Worm (Caenorhabditis elegans) whole organism, young adult: ENCODE measurements around the gene pro-2.

ENCODE experiments used
- B0336.3 ChIP-seq: fragments of 200-800 bp; sonication (Bioruptor generic); IDR thresholded peaks from 2 replicates; pipeline ENCODE4 v1.3.6; 2022; ENCODE audit warnings: missing genetic modification characterization, missing compliant biosample characterization
- D2030.7 ChIP-seq: fragments of 200-800 bp; sonication (Bioruptor generic); IDR thresholded peaks from 2 replicates; pipeline ENCODE4 v1.3.6; 2022; ENCODE audit warnings: missing genetic modification reagents, missing genetic modification characterization, missing compliant biosample characterization
- F10E7.11 ChIP-seq: sonication (generic microtip); optimal IDR thresholded peaks from 2 replicates; lab custom pipeline; 2017; ENCODE audit warnings: mild to moderate bottlenecking, missing genetic modification characterization, moderate library complexity, missing compliant biosample characterization
- F22D6.2 ChIP-seq: sonication (generic microtip); optimal IDR thresholded peaks from 2 replicates; lab custom pipeline; 2016; ENCODE audit warnings: mild to moderate bottlenecking, missing genetic modification characterization, missing compliant biosample characterization
- F23B12.7 ChIP-seq: sonication (generic microtip); optimal IDR thresholded peaks from 2 replicates; lab custom pipeline; 2017; ENCODE audit warnings: missing genetic modification characterization, mild to moderate bottlenecking, missing compliant biosample characterization, antibody characterized with exemption, moderate library complexity; ENCODE audit not compliant: insufficient read depth
- F52B5.7 ChIP-seq: sonication (generic microtip); optimal IDR thresholded peaks from 2 replicates; lab custom pipeline; 2016; ENCODE audit warnings: mild to moderate bottlenecking, missing genetic modification characterization, missing compliant biosample characterization
- K11D2.4 ChIP-seq: fragments of 200-800 bp; sonication (Bioruptor generic); IDR thresholded peaks from 2 replicates; pipeline ENCODE4 v1.3.6; 2022; ENCODE audit warnings: missing genetic modification reagents, missing genetic modification characterization, missing compliant biosample characterization
- K12H6.12 ChIP-seq: fragments of 200-800 bp; sonication (Bioruptor generic); optimal IDR thresholded peaks from 2 replicates; lab custom pipeline; 2018; ENCODE audit warnings: mild to moderate bottlenecking, missing genetic modification characterization, missing compliant biosample characterization
- Y53G8AR.9 ChIP-seq: fragments of 200-800 bp; sonication (Bioruptor generic); conservative IDR thresholded peaks from 2 replicates; pipeline ENCODE4 v1.3.6; 2022; ENCODE audit warnings: missing genetic modification reagents, missing genetic modification characterization, missing compliant biosample characterization
- Y79H2A.3 ChIP-seq: fragments of 200-800 bp; sonication (Bioruptor generic); conservative IDR thresholded peaks from 2 replicates; pipeline ENCODE4 v1.3.6; 2022; ENCODE audit warnings: missing genetic modification reagents, missing genetic modification characterization, missing compliant biosample characterization
- ama-1 ChIP-seq, 3 experiments: fragments of 150-350 bp in 1 of 3; sonication (generic microtip) in 2 of 3; optimal IDR thresholded peaks; 2 replicates each; lab custom pipeline; 2014 to 2018; ENCODE audit warnings: missing biosample characterization in 2 of 3, missing genetic modification characterization in 2 of 3, missing genetic modification reagents in 2 of 3
- atf-7 ChIP-seq: sonication (generic microtip); optimal IDR thresholded peaks from 2 replicates; lab custom pipeline; 2017; ENCODE audit warnings: mild to moderate bottlenecking, missing genetic modification characterization, missing compliant biosample characterization
- athp-1 ChIP-seq: sonication (generic microtip); optimal IDR thresholded peaks from 2 replicates; lab custom pipeline; 2017; ENCODE audit warnings: mild to moderate bottlenecking, missing genetic modification characterization, missing compliant biosample characterization
- attf-5 ChIP-seq: fragments of 200-800 bp; sonication (Bioruptor generic); optimal IDR thresholded peaks from 2 replicates; lab custom pipeline; 2018; ENCODE audit warnings: mild to moderate bottlenecking, missing genetic modification characterization, missing compliant biosample characterization
- bed-1 ChIP-seq: fragments of 200-800 bp; sonication (Bioruptor generic); IDR thresholded peaks from 2 replicates; pipeline ENCODE4 v1.3.6; 2022; ENCODE audit warnings: missing genetic modification reagents, missing genetic modification characterization, missing compliant biosample characterization
- ceh-100 ChIP-seq: fragments of 200-800 bp; sonication (Bioruptor generic); IDR thresholded peaks from 2 replicates; pipeline ENCODE4 v1.3.6; 2022; ENCODE audit warnings: missing genetic modification reagents, missing genetic modification characterization, missing compliant biosample characterization
- ceh-27 ChIP-seq: fragments of 200-800 bp; sonication (Bioruptor generic); optimal IDR thresholded peaks from 2 replicates; lab custom pipeline; 2018; ENCODE audit warnings: mild to moderate bottlenecking, missing genetic modification characterization, moderate library complexity, missing compliant biosample characterization
- ceh-79 ChIP-seq: sonication (generic microtip); optimal IDR thresholded peaks from 2 replicates; lab custom pipeline; 2017; ENCODE audit warnings: mild to moderate bottlenecking, missing genetic modification characterization, missing compliant biosample characterization
- gei-17 ChIP-seq: fragments of 200-800 bp; sonication (Bioruptor generic); optimal IDR thresholded peaks from 2 replicates; lab custom pipeline; 2018; ENCODE audit warnings: mild to moderate bottlenecking, missing genetic modification characterization, missing compliant biosample characterization
- hlh-12 ChIP-seq: sonication (generic microtip); optimal IDR thresholded peaks from 2 replicates; lab custom pipeline; 2016; ENCODE audit warnings: missing genetic modification characterization, missing compliant biosample characterization
- lag-1 ChIP-seq: fragments of 200-800 bp; sonication (Bioruptor generic); IDR thresholded peaks from 2 replicates; pipeline ENCODE4 v1.3.6; 2022; ENCODE audit warnings: missing genetic modification reagents, missing genetic modification characterization, missing compliant biosample characterization
- lin-54 ChIP-seq: fragments of 200-800 bp; sonication (Bioruptor generic); optimal IDR thresholded peaks from 2 replicates; lab custom pipeline; 2018; ENCODE audit warnings: mild to moderate bottlenecking, missing genetic modification characterization, missing compliant biosample characterization
- mel-28 ChIP-seq: sonication (generic microtip); optimal IDR thresholded peaks from 2 replicates; lab custom pipeline; 2016; ENCODE audit warnings: borderline replicate concordance, mild to moderate bottlenecking, missing genetic modification characterization, missing compliant biosample characterization
- nfya-1 ChIP-seq: sonication (generic microtip); optimal IDR thresholded peaks from 2 replicates; lab custom pipeline; 2017; ENCODE audit warnings: antibody characterized with exemption, missing compliant biosample characterization, missing genetic modification characterization, borderline replicate concordance; ENCODE audit not compliant: insufficient read depth
- nfyb-1 ChIP-seq: fragments of 200-800 bp; sonication (Bioruptor generic); IDR thresholded peaks from 2 replicates; pipeline ENCODE4 v1.3.6; 2022; ENCODE audit warnings: missing genetic modification reagents, missing genetic modification characterization, missing compliant biosample characterization
- rcor-1 ChIP-seq: fragments of 200-800 bp; sonication (Bioruptor generic); IDR thresholded peaks from 2 replicates; pipeline ENCODE4 v1.3.6; 2022; ENCODE audit warnings: missing genetic modification reagents, missing genetic modification characterization, missing compliant biosample characterization
- sea-2 ChIP-seq: fragments of 200-800 bp; sonication (Bioruptor generic); IDR thresholded peaks from 2 replicates; pipeline ENCODE4 v1.3.6; 2022; ENCODE audit warnings: missing genetic modification characterization, missing compliant biosample characterization
- snpc-1.3 ChIP-seq: sonication (generic microtip); optimal IDR thresholded peaks from 2 replicates; lab custom pipeline; 2017; ENCODE audit warnings: missing genetic modification characterization, mild to moderate bottlenecking, missing compliant biosample characterization, antibody characterized with exemption, moderate library complexity, missing genotype, missing genetic modification reagents; ENCODE audit not compliant: insufficient read depth
- snpc-3.4 ChIP-seq: sonication (generic microtip); optimal IDR thresholded peaks from 2 replicates; lab custom pipeline; 2017; ENCODE audit warnings: missing genetic modification characterization, mild to moderate bottlenecking, missing compliant biosample characterization, antibody characterized with exemption, moderate library complexity, missing genotype, missing genetic modification reagents
- tbp1 ChIP-seq: fragments of 200-800 bp; sonication (Bioruptor generic); optimal IDR thresholded peaks from 2 replicates; lab custom pipeline; 2018; ENCODE audit warnings: mild to moderate bottlenecking, missing genetic modification characterization, missing compliant biosample characterization
- tlf-1 ChIP-seq: fragments of 200-800 bp; sonication (Bioruptor generic); optimal IDR thresholded peaks from 2 replicates; lab custom pipeline; 2018; ENCODE audit warnings: mild to moderate bottlenecking, missing genetic modification characterization, missing compliant biosample characterization
- ztf-28 ChIP-seq: fragments of 200-800 bp; sonication (Bioruptor generic); IDR thresholded peaks from 2 replicates; pipeline ENCODE4 v1.3.6; 2022; ENCODE audit warnings: missing genetic modification reagents, missing genetic modification characterization, missing compliant biosample characterization
- ztf-3 ChIP-seq: fragments of 200-800 bp; sonication (Bioruptor generic); optimal IDR thresholded peaks from 2 replicates; lab custom pipeline; 2018; ENCODE audit warnings: mild to moderate bottlenecking, missing genetic modification characterization, missing compliant biosample characterization

The pro-2 gene

ce11 chrII:10303663-10304115 lies 41.2 kb downstream of the pro-2 start, which contains the start of gene vha-9 (continued):
- peak; percentile 45 for TF ChIP-seq attf-5 (GFP tag; lab: Kevin White, UChicago)
- peak; percentile 51; the same call in 1 of the 2 replicates for TF ChIP-seq D2030.7 (GFP tag; lab: Robert Waterston, UW)
- TF ChIP-seq tbp1 (GFP tag; lab: Kevin White, UChicago) = peak; percentile 61
- peak; percentile 33 for TF ChIP-seq ceh-27 (GFP tag; lab: Kevin White, UChicago)
- peak; percentile 19 for TF ChIP-seq tlf-1 (GFP tag; lab: Kevin White, UChicago)
- no peak for TF ChIP-seq sea-2 (GFP tag; lab: Robert Waterston, UW)
- no peak for TF ChIP-seq athp-1 (tag; lab: Kevin White, UChicago)
- TF ChIP-seq snpc-1.3 (tag; lab: Kevin White, UChicago) = peak; percentile 72
- TF ChIP-seq F23B12.7 = peak; percentile 69
- TF ChIP-seq Y79H2A.3 (GFP tag; lab: Robert Waterston, UW) = no peak
- TF ChIP-seq F22D6.2 (tag; lab: Kevin White, UChicago) = no peak
- peak; percentile 70 for TF ChIP-seq ceh-100 (GFP tag; lab: Robert Waterston, UW)

DNA sequence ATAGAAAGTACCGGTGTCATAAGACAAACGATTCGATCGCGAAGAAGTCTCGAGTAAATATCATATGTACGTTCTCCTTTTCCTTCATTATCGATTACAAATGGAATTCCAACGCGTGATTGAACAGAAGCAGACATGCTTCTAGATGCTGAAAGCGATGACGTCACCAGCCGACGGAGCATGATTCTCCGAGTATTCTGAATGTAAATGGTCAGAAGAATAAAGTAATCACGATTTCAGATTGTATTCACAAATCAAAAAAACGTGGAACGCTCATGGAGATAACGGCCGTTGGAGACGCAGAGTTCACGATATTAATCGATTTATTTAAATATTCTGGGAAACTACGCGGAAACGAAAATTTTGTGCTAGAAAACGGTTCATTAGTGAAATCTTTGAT lies 42.3 kb downstream of the pro-2 start, which contains the start of gene clpp-1:
clpp-1 (minus strand) TSS at position 197 of the 400 bp plus-strand sequence.
- 0 out of 2 replicates have a peak, but pooled peaks have one; percentile 14 for TF ChIP-seq K11D2.4 (GFP tag; lab: Robert Waterston, UW)
- peak; percentile 50; the same call in 1 of the 2 replicates for TF ChIP-seq Y53G8AR.9 (GFP tag; lab: Robert Waterston, UW)
- TF ChIP-seq ceh-79 (tag; lab: Kevin White, UChicago) = no peak
- TF ChIP-seq bed-1 (GFP tag; lab: Robert Waterston, UW) = 0 out of 2 replicates have a peak, but pooled peaks have one; percentile 7
- TF ChIP-seq D2030.7 (GFP tag; lab: Robert Waterston, UW) = no peak
- no peak for TF ChIP-seq athp-1 (tag; lab: Kevin White, UChicago)
- peak; percentile 43; the same call in 1 of the 2 replicates for TF ChIP-seq nfyb-1 (GFP tag; lab: Robert Waterston, UW)
- TF ChIP-seq ama-1 (optimal IDR thresholded peaks at IDR 0.05; lab: Kevin White, UChicago) = peak; percentile 35
- no peak for TF ChIP-seq ama-1 (GFP tag; optimal IDR thresholded peaks at IDR 0.05; lab: Kevin White, UChicago)
- peak; percentile 17 for TF ChIP-seq lin-54 (GFP tag; lab: Kevin White, UChicago)
- TF ChIP-seq hlh-12 (tag; lab: Kevin White, UChicago) = no peak
- TF ChIP-seq atf-7 (tag; lab: Kevin White, UChicago) = peak; percentile 74
- TF ChIP-seq ztf-28 (GFP tag; lab: Robert Waterston, UW) = no peak
- TF ChIP-seq B0336.3 (GFP tag; lab: Robert Waterston, UW) = peak; percentile 23; the same call in 1 of the 2 replicates
- TF ChIP-seq ztf-3 (GFP tag; lab: Kevin White, UChicago) = no peak
- TF ChIP-seq nfya-1 (tag; lab: Kevin White, UChicago) = no peak
- peak; percentile 12 for TF ChIP-seq gei-17 (GFP tag; lab: Kevin White, UChicago)
- TF ChIP-seq tlf-1 (GFP tag; lab: Kevin White, UChicago) = peak; percentile 31
- TF ChIP-seq F22D6.2 (tag; lab: Kevin White, UChicago) = no peak
- TF ChIP-seq F52B5.7 (tag; lab: Kevin White, UChicago) = no peak
- TF ChIP-seq lag-1 (GFP tag; lab: Robert Waterston, UW) = no peak
- no peak for TF ChIP-seq rcor-1 (GFP tag; lab: Robert Waterston, UW)
- TF ChIP-seq K12H6.12 (tag; lab: Kevin White, UChicago) = no peak
- TF ChIP-seq snpc-3.4 (tag; lab: Kevin White, UChicago) = peak; percentile 5
- peak; percentile 39 for TF ChIP-seq mel-28 (tag; lab: Kevin White, UChicago)
- no peak for TF ChIP-seq ceh-100 (GFP tag; lab: Robert Waterston, UW)
- TF ChIP-seq F10E7.11 (tag; lab: Kevin White, UChicago) = peak; percentile 2
